Worm (Caenorhabditis elegans) whole organism, L4 larva: ENCODE measurements around the gene arl-5.

Experiments
- Y5F2A.4 ChIP-seq: fragments of 200-800 bp; sonication (Bioruptor generic); optimal IDR thresholded peaks from 2 replicates; lab custom pipeline; 2018; ENCODE audit warnings: mild to moderate bottlenecking, missing genetic modification characterization, missing compliant biosample characterization
- ceh-44 ChIP-seq: fragments of 200-800 bp; sonication (Bioruptor generic); IDR thresholded peaks from 2 replicates; pipeline ENCODE4 v1.3.6; 2022; ENCODE audit warnings: missing genetic modification reagents, missing genetic modification characterization, missing compliant biosample characterization
- ceh-82 ChIP-seq: sonication (generic microtip); optimal IDR thresholded peaks from 2 replicates; lab custom pipeline; 2017; ENCODE audit warnings: missing biosample characterization, missing genetic modification characterization
- lin-1 ChIP-seq: fragments of 200-800 bp; sonication (Bioruptor generic); IDR thresholded peaks from 2 replicates; pipeline ENCODE4 v1.3.6; 2022; ENCODE audit warnings: missing genetic modification reagents, missing genetic modification characterization, missing compliant biosample characterization
- lsy-2 ChIP-seq, 2 experiments: fragments of 150-350 bp in 1 of 2; sonication (generic microtip) in 1 of 2; optimal IDR thresholded peaks; 2 replicates each; lab custom pipeline; 2014 to 2017; ENCODE audit warnings: missing biosample characterization in 2 of 2, missing genetic modification characterization in 2 of 2
- nhr-77 ChIP-seq: fragments of 150-350 bp; optimal IDR thresholded peaks from 2 replicates; lab custom pipeline; 2014; ENCODE audit warnings: missing biosample characterization, missing genetic modification characterization
- unc-39 ChIP-seq: sonication (generic microtip); optimal IDR thresholded peaks from 2 replicates; lab custom pipeline; 2017; ENCODE audit warnings: missing biosample characterization, missing genetic modification characterization
- unc-62 ChIP-seq, 3 experiments: fragments of 150-350 bp in 1 of 3; sonication (generic microtip); optimal IDR thresholded peaks in 2 of 3; peaks in 1 of 3; 1 replicate in 1 of 3; 2 replicates in 2 of 3; lab custom pipeline; 2014 to 2017; ENCODE audit warnings: missing biosample characterization in 3 of 3, missing genetic modification characterization in 3 of 3, missing genetic modification reagents in 3 of 3, missing genotype in 1 of 3
- vab-7 ChIP-seq: fragments of 200-800 bp; sonication (Bioruptor generic); IDR thresholded peaks from 2 replicates; pipeline ENCODE4 v1.3.6; 2022; ENCODE audit warnings: missing genetic modification reagents, missing genetic modification characterization, missing compliant biosample characterization
- zag-1 ChIP-seq: fragments of 150-350 bp; optimal IDR thresholded peaks from 2 replicates; lab custom pipeline; 2014; ENCODE audit warnings: missing biosample characterization, missing genetic modification characterization
- ztf-7 ChIP-seq: fragments of 150-350 bp; optimal IDR thresholded peaks from 2 replicates; lab custom pipeline; 2014; ENCODE audit warnings: missing biosample characterization, missing genetic modification characterization

DNA sequence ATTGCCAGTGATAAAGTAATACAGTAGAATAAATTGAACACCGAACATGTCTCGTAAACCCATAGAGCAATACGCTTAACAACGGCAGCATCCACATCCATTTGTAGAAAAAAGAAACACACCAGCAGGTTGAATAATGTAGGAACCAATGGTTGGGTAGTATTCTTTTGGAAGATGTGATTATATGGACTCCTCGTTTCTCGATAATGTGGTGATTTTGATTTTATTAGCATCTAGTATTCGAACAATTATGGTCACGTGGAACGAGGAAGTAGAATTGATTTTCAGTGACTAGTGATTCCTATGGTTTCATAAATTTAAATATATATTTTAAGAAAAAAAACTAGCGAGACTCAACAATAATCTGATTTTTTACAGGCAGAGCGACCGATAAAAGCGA is 26.6 kb upstream of the arl-5 start, which contains the start of gene srxa-10:
- TF ChIP-seq zag-1 (tag; lab: Kevin White, UChicago), result no peak
- TF ChIP-seq unc-62 (GFP tag; optimal IDR thresholded peaks at IDR 0.05 in 1 of 2; lab: Kevin White, UChicago), result no peak
- no peak for TF ChIP-seq unc-62 (tag; optimal IDR thresholded peaks at IDR 0.05; lab: Kevin White, UChicago)
- no peak for TF ChIP-seq ceh-82
- no peak for TF ChIP-seq lin-1 (GFP tag; lab: Robert Waterston, UW)
- TF ChIP-seq Y5F2A.4 (GFP tag; lab: Kevin White, UChicago), result no peak
- TF ChIP-seq vab-7 (GFP tag; lab: Robert Waterston, UW), result no peak
- no peak for TF ChIP-seq nhr-77
- no peak for TF ChIP-seq lsy-2 (tag; optimal IDR thresholded peaks at IDR 0.05; lab: Kevin White, UChicago)
- TF ChIP-seq ztf-7 (tag; lab: Kevin White, UChicago), result no peak
- no peak for TF ChIP-seq unc-39 (tag; lab: Kevin White, UChicago)
- TF ChIP-seq ceh-44 (GFP tag; lab: Robert Waterston, UW), result no peak
